Worm (Caenorhabditis elegans) whole organism, L3 larva: ENCODE results near the gene txt-12.

Source experiments
- aly-2 ChIP-seq: fragments of 150-350 bp; optimal IDR thresholded peaks from 2 replicates; lab custom pipeline; 2014; ENCODE audit warnings: missing biosample characterization, missing genetic modification characterization
- fos-1 ChIP-seq: fragments of 150-350 bp; optimal IDR thresholded peaks from 2 replicates; lab custom pipeline; 2014; ENCODE audit warnings: missing biosample characterization, missing genetic modification characterization
- lin-39 ChIP-seq: fragments of 150-350 bp; optimal IDR thresholded peaks from 2 replicates; lab custom pipeline; 2018; ENCODE audit warnings: missing biosample characterization, missing genetic modification reagents, missing genetic modification characterization
- nhr-237 ChIP-seq: fragments of 150-350 bp; optimal IDR thresholded peaks from 2 replicates; lab custom pipeline; 2014; ENCODE audit warnings: missing biosample characterization, missing genetic modification characterization
- pqm-1 ChIP-seq: fragments of 150-350 bp; optimal IDR thresholded peaks from 2 replicates; lab custom pipeline; 2017; ENCODE audit warnings: missing biosample characterization, missing genetic modification characterization, inconsistent platforms

DNA sequence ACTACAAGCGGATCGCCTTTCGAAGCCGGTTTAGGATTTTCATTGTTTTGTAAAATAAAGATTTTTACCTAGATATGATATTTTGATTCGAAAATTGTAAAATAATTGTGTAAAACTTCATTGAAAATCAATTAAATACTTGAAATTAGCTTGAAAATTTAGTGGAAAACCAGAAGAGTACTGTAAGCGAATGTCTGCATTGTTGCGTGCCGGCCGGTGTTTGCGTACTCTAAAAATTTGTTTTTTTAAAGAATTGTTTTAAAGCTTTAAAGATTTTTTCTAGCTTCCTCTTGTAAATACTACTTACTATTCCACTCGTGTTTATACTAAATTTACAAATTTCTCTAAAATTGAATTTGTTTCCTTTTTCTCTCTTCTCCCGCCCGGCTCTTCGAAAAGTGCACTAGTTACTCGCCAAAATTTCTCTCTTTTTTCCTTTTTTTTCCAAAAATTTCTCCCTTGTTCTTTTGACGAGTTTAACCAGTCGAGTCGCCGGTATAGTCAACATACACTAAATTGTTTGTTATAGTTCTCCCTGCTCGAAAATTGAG, 23.3 kb upstream of the txt-12 start:
- no peak for TF ChIP-seq pqm-1 (tag; lab: Kevin White, UChicago)
- no peak for TF ChIP-seq nhr-237
- no peak for TF ChIP-seq aly-2 (tag; lab: Kevin White, UChicago)
- TF ChIP-seq fos-1: no peak
- no peak for TF ChIP-seq lin-39 (tag; lab: Kevin White, UChicago)
